Worm (Caenorhabditis elegans): ENCODE data around the gene ttr-29.

- TF ChIP-seq ref-1 (GFP tag; conservative IDR thresholded peaks at IDR 0.05) = no peak
- no peak for TF ChIP-seq ztf-29 (GFP tag; IDR thresholded peaks at IDR 0.05)
- TF ChIP-seq klf-2 (GFP tag; conservative IDR thresholded peaks at IDR 0.05) = no peak
- no peak for TF ChIP-seq tab-1 (GFP tag; IDR thresholded peaks at IDR 0.05)
Observed at ce11 chrV:12898583-12899232, 7.9 kb downstream of the ttr-29 start.

Measured in whole organism, midembryonic.